Worm (Caenorhabditis elegans): ENCODE measurements around the gene T06D4.2.

Gene T06D4.2

DNA sequence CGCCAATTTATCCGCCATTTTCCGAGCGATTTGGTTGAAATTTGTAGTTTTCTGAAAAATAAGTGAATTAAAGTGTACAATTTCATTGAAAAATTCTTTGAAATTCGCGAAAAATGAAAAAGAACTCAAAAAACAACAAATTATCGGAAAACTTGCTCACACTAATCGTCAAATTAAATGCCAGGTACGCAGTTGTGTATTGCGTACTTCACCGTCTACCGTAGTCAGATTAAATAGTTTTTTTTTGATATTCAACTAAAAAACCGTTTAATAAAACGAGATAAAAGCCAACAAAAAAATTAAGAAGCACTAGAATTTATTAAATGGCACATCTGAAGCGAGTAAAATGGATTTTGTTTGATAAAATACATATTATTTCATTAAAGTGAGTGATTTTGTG is 40.8 kb downstream of the T06D4.2 start, which contains the start of gene bath-28:
Gene bath-28, minus strand, starts transcription at position 51 of the 400 bp plus-strand sequence.
- TF ChIP-seq nhr-11 (tag; optimal IDR thresholded peaks at IDR 0.05) (no peak), elt-3 (tag; optimal IDR thresholded peaks at IDR 0.05) (no peak), elt-2 (tag; optimal IDR thresholded peaks at IDR 0.05) (no peak), fos-1 (tag; optimal IDR thresholded peaks at IDR 0.05) (no peak), skn-1 (tag; optimal IDR thresholded peaks at IDR 0.05) (no peak), eor-1 (tag; optimal IDR thresholded peaks at IDR 0.05) (no peak), ama-1 (optimal IDR thresholded peaks at IDR 0.05) (no peak), mdl-1 (tag; optimal IDR thresholded peaks at IDR 0.05) (no peak), sea-2 (GFP tag; optimal IDR thresholded peaks at IDR 0.05) (no peak), zag-1 (tag; optimal IDR thresholded peaks at IDR 0.05) (no peak), nhr-12 (tag; optimal IDR thresholded peaks at IDR 0.05) (no peak), ceh-82 (tag; optimal IDR thresholded peaks at IDR 0.05) (no peak), nhr-67 (tag; optimal IDR thresholded peaks at IDR 0.05) (no peak), unc-39 (tag; optimal IDR thresholded peaks at IDR 0.05) (no peak)

DNA sequence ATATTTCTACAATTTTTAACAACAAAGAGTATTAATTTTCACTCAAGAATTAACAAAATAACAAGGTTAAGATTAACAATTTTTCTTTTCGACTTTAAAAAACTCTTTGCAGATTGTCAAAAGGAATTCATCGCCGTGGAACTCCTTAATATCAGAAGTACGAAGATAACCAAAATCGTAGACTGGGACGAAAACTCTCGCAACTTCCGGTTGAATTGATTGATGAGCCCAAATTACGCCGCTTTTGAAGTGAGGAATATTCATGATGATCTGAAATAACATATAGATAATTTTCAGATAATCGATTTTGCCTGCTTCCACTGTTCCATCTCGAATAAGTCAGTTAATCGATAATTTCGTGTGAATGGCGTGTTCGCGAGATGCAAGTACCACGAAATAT is 42.0 kb downstream of the T06D4.2 start, which contains the start of gene F14D2.15:
Gene F14D2.15, minus strand, starts transcription at position 101 of the 400 bp plus-strand sequence.
- TF ChIP-seq snpc-4 (tag; optimal IDR thresholded peaks at IDR 0.05) (no peak), sea-2 (GFP tag; optimal IDR thresholded peaks at IDR 0.05) (no peak), lin-15B (tag; optimal IDR thresholded peaks at IDR 0.05) (no peak), egl-5 (tag; optimal IDR thresholded peaks at IDR 0.05) (no peak), aly-2 (tag; optimal IDR thresholded peaks at IDR 0.05) (no peak), hmg-11 (tag; optimal IDR thresholded peaks at IDR 0.05) (no peak)

DNA sequence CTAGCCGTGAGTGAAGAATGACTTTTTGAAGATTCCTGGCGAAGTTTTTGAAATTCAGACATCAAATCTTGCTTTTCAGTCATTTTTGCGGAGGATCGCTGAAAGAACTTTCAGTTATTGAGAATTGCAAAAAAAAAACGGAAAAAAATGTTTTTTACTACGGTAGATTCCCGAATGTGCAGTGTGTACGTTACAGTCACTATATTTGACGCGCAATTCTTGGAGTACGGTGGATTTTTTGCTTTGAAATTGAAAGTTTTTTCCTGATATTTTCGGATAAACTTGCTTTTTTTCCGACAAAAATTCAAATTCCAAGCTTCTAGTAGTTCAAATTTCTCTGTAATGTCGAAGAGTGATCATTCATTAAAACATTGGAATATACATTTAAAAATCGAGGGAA is 43.7 kb downstream of the T06D4.2 start, which contains the start of gene F14D2.11:
Gene F14D2.11, minus strand, starts transcription at position 101 of the 400 bp plus-strand sequence.
- TF ChIP-seq elt-3 (tag; optimal IDR thresholded peaks at IDR 0.05) (no peak), ZK546.5 (tag; optimal IDR thresholded peaks at IDR 0.05) (no peak), lin-15B (tag; optimal IDR thresholded peaks at IDR 0.05) (no peak), nhr-23 (tag; optimal IDR thresholded peaks at IDR 0.05) (no peak), R02D3.7 (tag; optimal IDR thresholded peaks at IDR 0.05) (no peak), fkh-10 (GFP tag; optimal IDR thresholded peaks at IDR 0.05) (no peak), nhr-76 (tag; optimal IDR thresholded peaks at IDR 0.05) (no peak), ceh-82 (tag; optimal IDR thresholded peaks at IDR 0.05) (no peak), nhr-12 (tag; optimal IDR thresholded peaks at IDR 0.05) (no peak), jun-1 (tag; optimal IDR thresholded peaks at IDR 0.05) (no peak), lsy-12 (tag; optimal IDR thresholded peaks at IDR 0.05) (no peak), unc-62 (GFP tag; optimal IDR thresholded peaks at IDR 0.05) (no peak), daf-12 (tag; optimal IDR thresholded peaks at IDR 0.05) (no peak), ama-1 (optimal IDR thresholded peaks at IDR 0.05) (no peak), skn-1 (tag; optimal IDR thresholded peaks at IDR 0.05) (no peak), sea-2 (GFP tag; optimal IDR thresholded peaks at IDR 0.05) (no peak), egl-27 (tag; optimal IDR thresholded peaks at IDR 0.05) (no peak), egl-5 (tag; optimal IDR thresholded peaks at IDR 0.05) (no peak), ceh-9 (tag; optimal IDR thresholded peaks at IDR 0.05) (no peak)

DNA sequence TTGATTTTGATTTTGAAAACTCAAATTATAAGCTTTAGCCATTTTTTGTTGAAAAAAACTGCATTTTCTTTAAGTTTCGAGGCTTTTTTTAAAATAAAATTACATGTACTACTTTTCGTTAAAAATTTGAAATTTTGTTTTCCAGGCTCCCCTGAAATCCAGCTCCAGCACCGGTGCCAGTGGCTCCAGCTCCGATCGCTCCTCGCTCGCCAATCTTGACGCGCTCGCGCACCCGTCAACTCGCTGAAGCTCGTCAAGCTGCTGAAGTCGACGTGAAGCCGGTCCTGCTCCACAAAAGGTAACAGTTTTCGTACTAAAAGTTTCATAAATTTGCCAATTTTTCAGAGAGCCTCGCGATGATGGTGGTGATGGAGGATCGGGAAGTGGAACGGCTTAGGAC is 44.9 kb downstream of the T06D4.2 start:
- TF ChIP-seq nhr-11 (tag; optimal IDR thresholded peaks at IDR 0.05) (no peak), nhr-237 (tag; optimal IDR thresholded peaks at IDR 0.05) (no peak), pha-4 (tag; optimal IDR thresholded peaks at IDR 0.05) (no peak), zag-1 (tag; optimal IDR thresholded peaks at IDR 0.05) (no peak), ztf-11 (tag; optimal IDR thresholded peaks at IDR 0.05) (no peak)

DNA sequence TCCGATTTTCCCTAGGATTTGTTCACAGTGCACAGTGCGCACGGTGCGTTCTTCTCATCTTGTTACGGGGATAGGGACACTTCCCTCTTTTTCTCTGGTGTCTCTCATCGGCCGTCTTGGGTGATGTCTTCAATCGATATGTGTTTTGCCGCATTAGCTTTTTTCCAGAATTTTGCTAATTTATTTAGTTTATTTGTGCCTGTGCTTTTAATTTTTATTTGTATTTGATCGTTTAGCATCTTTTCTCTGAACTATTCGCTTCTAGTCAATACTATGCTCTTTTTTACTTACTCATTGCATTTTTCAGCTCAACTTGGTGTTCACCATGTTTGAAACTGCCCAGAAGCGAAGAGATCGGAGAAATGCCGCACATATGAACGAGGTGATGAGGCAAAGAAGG is 45.5 kb downstream of the T06D4.2 start, which contains the start of gene F14D2.5:
Gene F14D2.5, plus strand, starts transcription at position 301 of the 400 bp plus-strand sequence.
- TF ChIP-seq aly-2 (tag; optimal IDR thresholded peaks at IDR 0.05), result no peak
- no peak for TF ChIP-seq pha-4 (tag; optimal IDR thresholded peaks at IDR 0.05)
- no peak for TF ChIP-seq ama-1 (optimal IDR thresholded peaks at IDR 0.05)

DNA sequence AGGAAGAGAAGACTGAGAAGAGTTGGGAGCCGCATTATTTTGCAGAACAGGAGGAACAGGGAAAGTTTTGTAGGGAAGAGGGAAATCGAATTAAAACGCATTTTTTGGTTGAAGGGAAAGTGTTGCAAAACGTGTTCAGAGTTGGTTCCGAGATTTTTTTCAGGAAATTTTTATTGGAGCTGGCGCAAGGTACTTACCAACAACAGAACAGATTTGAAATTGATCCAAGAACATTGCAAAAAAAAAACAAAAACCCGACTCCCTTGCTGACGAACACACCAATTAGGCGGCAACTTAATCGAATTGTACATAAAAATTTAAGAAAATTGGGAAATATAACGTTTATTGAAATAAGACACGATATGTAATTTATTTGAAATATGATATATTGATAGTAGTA is 47.1 kb downstream of the T06D4.2 start, which contains the start of gene F14D2.7:
Gene F14D2.7, minus strand, starts transcription at position 101 of the 400 bp plus-strand sequence.
- TF ChIP-seq fkh-2 (tag; optimal IDR thresholded peaks at IDR 0.05) (no peak), R02D3.7 (tag; optimal IDR thresholded peaks at IDR 0.05) (no peak), lsy-12 (tag; optimal IDR thresholded peaks at IDR 0.05) (no peak), nhr-67 (tag; optimal IDR thresholded peaks at IDR 0.05) (no peak), nhr-43 (tag; optimal IDR thresholded peaks at IDR 0.05; ENCODE audit: poor library complexity, severe bottlenecking) (no peak), ztf-11 (tag; optimal IDR thresholded peaks at IDR 0.05) (no peak), elt-2 (tag; optimal IDR thresholded peaks at IDR 0.05) (no peak), tbx-2 (tag; optimal IDR thresholded peaks at IDR 0.05) (no peak), mdl-1 (tag; optimal IDR thresholded peaks at IDR 0.05) (no peak), nhr-237 (tag; optimal IDR thresholded peaks at IDR 0.05) (no peak), eor-1 (tag; optimal IDR thresholded peaks at IDR 0.05) (no peak), nhr-12 (tag; optimal IDR thresholded peaks at IDR 0.05) (no peak), fkh-10 (GFP tag; optimal IDR thresholded peaks at IDR 0.05) (no peak), nfya-1 (tag; optimal IDR thresholded peaks at IDR 0.05; ENCODE audit: insufficient read depth) (no peak), skn-1 (tag; optimal IDR thresholded peaks at IDR 0.05) (no peak), unc-39 (tag; optimal IDR thresholded peaks at IDR 0.05) (no peak), ceh-9 (tag; optimal IDR thresholded peaks at IDR 0.05) (no peak), ZK546.5 (tag; optimal IDR thresholded peaks at IDR 0.05) (no peak)

All from whole organism, L3 larva.